Fruit fly (Drosophila melanogaster) whole organism, embryonic: Measurements from ENCODE around the gene CG31038.

Experiments
- Blimp-1 ChIP-seq: fragments of 200-800 bp; sonication (Bioruptor generic); optimal IDR thresholded peaks from 3 replicates; lab custom pipeline; 2018; ENCODE audit warnings: missing biosample characterization, missing genetic modification characterization, mild to moderate bottlenecking, moderate library complexity, missing genetic modification reagents
- CG10321 ChIP-seq: fragments of 200-800 bp; sonication (Bioruptor generic); IDR thresholded peaks from 2 replicates; pipeline ENCODE4 v1.3.6; 2022; ENCODE audit warnings: missing biosample characterization, missing genetic modification characterization
- CG11398 ChIP-seq: fragments of 200-800 bp; sonication (Bioruptor generic); optimal IDR thresholded peaks from 2 replicates; lab custom pipeline; 2016; ENCODE audit warnings: missing biosample characterization, missing genetic modification characterization
- CG11696 ChIP-seq: fragments of 200-800 bp; sonication (Bioruptor generic); IDR thresholded peaks from 2 replicates; pipeline ENCODE4 v1.3.6; 2022; ENCODE audit warnings: missing biosample characterization, missing genetic modification characterization
- CG12071 ChIP-seq: fragments of 200-800 bp; sonication (Bioruptor generic); optimal IDR thresholded peaks from 3 replicates; lab custom pipeline; 2018; ENCODE audit warnings: missing biosample characterization, mild to moderate bottlenecking, missing genetic modification characterization
- CG12104 ChIP-seq: fragments of 200-800 bp; sonication (Bioruptor generic); optimal IDR thresholded peaks from 3 replicates; lab custom pipeline; 2016; ENCODE audit warnings: missing biosample characterization, missing genetic modification characterization
- CG12659 ChIP-seq: fragments of 200-800 bp; sonication (Bioruptor generic); optimal IDR thresholded peaks from 3 replicates; lab custom pipeline; 2017; ENCODE audit warnings: mild to moderate bottlenecking, missing biosample characterization, missing genetic modification reagents, missing genetic modification characterization
- CG14441 ChIP-seq: fragments of 200-800 bp; sonication (Bioruptor generic); IDR thresholded peaks from 2 replicates; pipeline ENCODE4 v1.3.6; 2022; ENCODE audit warnings: missing biosample characterization, missing genetic modification characterization
- CG14860 ChIP-seq: fragments of 200-800 bp; sonication (Bioruptor generic); IDR thresholded peaks from 3 replicates; pipeline ENCODE4 v1.3.6; 2022; ENCODE audit warnings: missing biosample characterization, missing genetic modification characterization; ENCODE audit not compliant: partially characterized antibody
- CG17612 ChIP-seq: fragments of 200-800 bp; sonication (Bioruptor generic); IDR thresholded peaks from 2 replicates; pipeline ENCODE4 v1.3.6; 2022; ENCODE audit warnings: missing biosample characterization, missing genetic modification characterization
- CG17912 ChIP-seq: fragments of 200-800 bp; sonication (Bioruptor generic); optimal IDR thresholded peaks from 2 replicates; lab custom pipeline; 2018; ENCODE audit warnings: missing biosample characterization, mild to moderate bottlenecking, missing genetic modification characterization
- CG18262 ChIP-seq: fragments of 200-800 bp; optimal IDR thresholded peaks from 3 replicates; lab custom pipeline; 2019; ENCODE audit warnings: missing biosample characterization, mild to moderate bottlenecking, missing genetic modification characterization, moderate library complexity
- CG2120 ChIP-seq: fragments of 200-800 bp; sonication (Bioruptor generic); optimal IDR thresholded peaks from 3 replicates; lab custom pipeline; 2016; ENCODE audit warnings: missing biosample characterization, missing genetic modification characterization
- CG2712 ChIP-seq: fragments of 200-800 bp; optimal IDR thresholded peaks from 3 replicates; lab custom pipeline; 2019; ENCODE audit warnings: missing biosample characterization, mild to moderate bottlenecking, missing genetic modification characterization, moderate library complexity
- CG31365 ChIP-seq: fragments of 200-800 bp; sonication (Bioruptor generic); optimal IDR thresholded peaks from 2 replicates; lab custom pipeline; 2018; ENCODE audit warnings: missing biosample characterization, mild to moderate bottlenecking, missing genetic modification characterization
- CG32532 ChIP-seq: fragments of 200-800 bp; sonication (Bioruptor generic); IDR thresholded peaks from 2 replicates; pipeline ENCODE4 v1.3.6; 2022; ENCODE audit warnings: missing biosample characterization, missing genetic modification characterization
- CG32772 ChIP-seq: fragments of 200-800 bp; sonication (Bioruptor generic); IDR thresholded peaks from 2 replicates; pipeline ENCODE4 v1.3.6; 2022; ENCODE audit warnings: missing biosample characterization, missing genetic modification characterization
- CG42726 ChIP-seq: fragments of 200-800 bp; sonication (Bioruptor generic); IDR thresholded peaks from 2 replicates; pipeline ENCODE4 v1.3.6; 2022; ENCODE audit warnings: missing biosample characterization, missing genetic modification characterization; ENCODE audit not compliant: partially characterized antibody
- CG6689 ChIP-seq: fragments of 200-800 bp; sonication (Bioruptor generic); IDR thresholded peaks from 2 replicates; pipeline ENCODE4 v1.3.6; 2022; ENCODE audit warnings: missing biosample characterization, missing genetic modification characterization
- CG7745 ChIP-seq: fragments of 200-800 bp; sonication (Bioruptor generic); optimal IDR thresholded peaks from 2 replicates; lab custom pipeline; 2018; ENCODE audit warnings: missing biosample characterization, mild to moderate bottlenecking, missing genetic modification characterization, moderate library complexity
- CG7987 ChIP-seq: fragments of 200-800 bp; sonication (Bioruptor generic); optimal IDR thresholded peaks from 2 replicates; lab custom pipeline; 2018; ENCODE audit warnings: missing biosample characterization, mild to moderate bottlenecking, missing genetic modification characterization, moderate library complexity
- Dref ChIP-seq: fragments of 200-800 bp; sonication (Bioruptor generic); IDR thresholded peaks from 2 replicates; pipeline ENCODE4 v1.3.6; 2022; ENCODE audit warnings: missing biosample characterization, missing genetic modification characterization
- GATAe ChIP-seq: fragments of 200-800 bp; sonication (Bioruptor generic); conservative IDR thresholded peaks from 2 replicates; pipeline ENCODE4 v1.3.6; 2022; ENCODE audit warnings: missing biosample characterization, missing genetic modification characterization
- H15 ChIP-seq: fragments of 200-800 bp; sonication (Bioruptor generic); IDR thresholded peaks from 3 replicates; pipeline ENCODE4 v1.3.6; 2022; ENCODE audit warnings: missing biosample characterization, missing genetic modification characterization
- HLHmδ ChIP-seq: fragments of 200-800 bp; sonication (Bioruptor generic); optimal IDR thresholded peaks from 2 replicates; lab custom pipeline; 2018; ENCODE audit warnings: missing biosample characterization, mild to moderate bottlenecking, missing genetic modification characterization, moderate library complexity
- HmgZ ChIP-seq: fragments of 200-800 bp; sonication (Bioruptor generic); optimal IDR thresholded peaks from 2 replicates; lab custom pipeline; 2018; ENCODE audit warnings: missing biosample characterization, mild to moderate bottlenecking, missing genetic modification characterization
- Hsf ChIP-seq: fragments of 200-800 bp; sonication (Bioruptor generic); optimal IDR thresholded peaks from 3 replicates; lab custom pipeline; 2016; ENCODE audit warnings: missing biosample characterization, missing genetic modification characterization
- Med ChIP-seq: fragments of 200-800 bp; sonication (Bioruptor generic); peaks from one replicate; lab custom pipeline; 2016; ENCODE audit warnings: missing biosample characterization, missing genetic modification characterization, mild to moderate bottlenecking, inconsistent platforms, moderate library complexity
- NC2α ChIP-seq: fragments of 200-800 bp; sonication (Bioruptor generic); optimal IDR thresholded peaks from 2 replicates; lab custom pipeline; 2016; ENCODE audit warnings: missing biosample characterization, missing genetic modification characterization
- Nf-YA ChIP-seq: fragments of 200-800 bp; sonication (Bioruptor generic); IDR thresholded peaks from 2 replicates; pipeline ENCODE4 v1.3.6; 2022; ENCODE audit warnings: missing biosample characterization, missing genetic modification characterization
- Nf-YC ChIP-seq: fragments of 200-800 bp; optimal IDR thresholded peaks from 3 replicates; lab custom pipeline; 2019; ENCODE audit warnings: missing biosample characterization, mild to moderate bottlenecking, missing genetic modification characterization, moderate library complexity
- Ptx1 ChIP-seq: fragments of 200-800 bp; sonication (Bioruptor generic); IDR thresholded peaks from 2 replicates; pipeline ENCODE4 v1.3.6; 2022; ENCODE audit warnings: missing biosample characterization, missing genetic modification characterization
- Tbp ChIP-seq: fragments of >200 bp; optimal IDR thresholded peaks from 2 replicates; lab custom pipeline; 2018; ENCODE audit warnings: missing biosample characterization, missing genetic modification characterization
- abd-A ChIP-seq: fragments of 200-800 bp; sonication (Bioruptor generic); optimal IDR thresholded peaks from 3 replicates; lab custom pipeline; 2019; ENCODE audit warnings: missing biosample characterization, mild to moderate bottlenecking, missing genetic modification characterization, moderate library complexity
- ac ChIP-seq: fragments of 200-800 bp; sonication (Bioruptor generic); optimal IDR thresholded peaks from 3 replicates; lab custom pipeline; 2017; ENCODE audit warnings: missing biosample characterization, mild to moderate bottlenecking, missing genetic modification characterization
- bbx ChIP-seq: fragments of 200-800 bp; sonication (Bioruptor generic); IDR thresholded peaks from 2 replicates; pipeline ENCODE4 v1.3.6; 2022; ENCODE audit warnings: missing biosample characterization, missing genetic modification characterization; ENCODE audit not compliant: partially characterized antibody
- crp ChIP-seq, 2 experiments: fragments of 200-800 bp; sonication (Bioruptor generic); optimal IDR thresholded peaks; 2 replicates in 1 of 2; 3 replicates in 1 of 2; lab custom pipeline; 2017; ENCODE audit warnings: missing biosample characterization in 2 of 2, missing genetic modification characterization in 2 of 2, mild to moderate bottlenecking in 1 of 2, moderate library complexity in 1 of 2
- dati ChIP-seq: fragments of 200-800 bp; sonication (Bioruptor generic); IDR thresholded peaks from 2 replicates; pipeline ENCODE4 v1.3.6; 2022; ENCODE audit warnings: missing biosample characterization, missing genetic modification characterization
- dm ChIP-seq: fragments of 200-800 bp; sonication (Bioruptor generic); optimal IDR thresholded peaks from 3 replicates; lab custom pipeline; 2016; ENCODE audit warnings: missing biosample characterization, missing genetic modification characterization
- fd64A ChIP-seq: fragments of 200-800 bp; sonication (Bioruptor generic); optimal IDR thresholded peaks from 3 replicates; lab custom pipeline; 2018; ENCODE audit warnings: missing biosample characterization, mild to moderate bottlenecking, missing genetic modification characterization
- hbn ChIP-seq: fragments of 200-800 bp; sonication (Bioruptor generic); IDR thresholded peaks from 2 replicates; pipeline ENCODE4 v1.3.6; 2022; ENCODE audit warnings: missing biosample characterization, missing genetic modification characterization; ENCODE audit not compliant: partially characterized antibody
- her ChIP-seq: fragments of 200-800 bp; sonication (Bioruptor generic); optimal IDR thresholded peaks from 2 replicates; lab custom pipeline; 2016; ENCODE audit warnings: missing biosample characterization, missing genetic modification characterization
- jing ChIP-seq: fragments of 200-800 bp; sonication (Bioruptor generic); optimal IDR thresholded peaks from 2 replicates; lab custom pipeline; 2018; ENCODE audit warnings: missing biosample characterization, mild to moderate bottlenecking, missing genetic modification characterization
- klu ChIP-seq: fragments of 200-800 bp; sonication (Bioruptor generic); IDR thresholded peaks from 2 replicates; pipeline ENCODE4 v1.3.6; 2022; ENCODE audit warnings: missing biosample characterization, missing genetic modification characterization
- lola ChIP-seq, 3 experiments: fragments of >200 bp in 2 of 3; fragments of 200-800 bp in 1 of 3; sonication (Bioruptor generic) in 1 of 3; optimal IDR thresholded peaks; 2 replicates each; lab custom pipeline; 2017 to 2019; ENCODE audit warnings: missing biosample characterization in 3 of 3, missing genetic modification characterization in 3 of 3, mild to moderate bottlenecking in 1 of 3, moderate library complexity in 1 of 3
- maf-S ChIP-seq: fragments of 200-800 bp; sonication (Bioruptor generic); optimal IDR thresholded peaks from 2 replicates; lab custom pipeline; 2016; ENCODE audit warnings: missing biosample characterization, missing genetic modification characterization
- nau ChIP-seq: fragments of 200-800 bp; sonication (Bioruptor generic); optimal IDR thresholded peaks from 3 replicates; lab custom pipeline; 2017; ENCODE audit warnings: missing biosample characterization, mild to moderate bottlenecking, missing genetic modification characterization, missing genetic modification reagents
- sim ChIP-seq: fragments of 200-800 bp; sonication (Bioruptor generic); IDR thresholded peaks from 2 replicates; pipeline ENCODE4 v1.3.6; 2022; ENCODE audit warnings: missing biosample characterization, missing genetic modification characterization
- slp2 ChIP-seq: fragments of 200-800 bp; sonication (Bioruptor generic); optimal IDR thresholded peaks from 2 replicates; lab custom pipeline; 2016; ENCODE audit warnings: missing biosample characterization, missing genetic modification characterization
- vnd ChIP-seq: fragments of 200-800 bp; sonication (Bioruptor generic); IDR thresholded peaks from 3 replicates; pipeline ENCODE4 v1.3.6; 2022; ENCODE audit warnings: missing biosample characterization, missing genetic modification characterization; ENCODE audit not compliant: partially characterized antibody
- z ChIP-seq: fragments of 200-800 bp; sonication (Bioruptor generic); IDR thresholded peaks from 3 replicates; pipeline ENCODE4 v1.3.6; 2022; ENCODE audit warnings: missing biosample characterization, missing genetic modification characterization

The CG31038 gene

dm6 chr3R:29859763-29860162 is 17.1 kb upstream of the CG31038 start (continued):
- TF ChIP-seq hbn (no peak), CG12104 (GFP tag; lab: Kevin White, UChicago) (no peak), lola (GFP tag; optimal IDR thresholded peaks at IDR 0.05; lab: Kevin White, UChicago) (no peak), NC2α (GFP tag; lab: Kevin White, UChicago) (no peak), CG31365 (no peak), CG32532 (GFP tag; lab: Robert Waterston, UW) (peak; percentile 69), CG42726 (no peak), sim (GFP tag; lab: Robert Waterston, UW) (no peak), Med (peak; percentile 94), CG14441 (peak; percentile 61), bbx (peak; percentile 36; the same call in 1 of the 2 replicates), z (GFP tag; lab: Robert Waterston, UW) (no peak), ac (GFP tag; lab: Kevin White, UChicago) (no peak), CG12071 (peak; percentile 30), jing (GFP tag; lab: Kevin White, UChicago) (no peak), CG32772 (no peak), crp (GFP tag; optimal IDR thresholded peaks at IDR 0.05; lab: Kevin White, UChicago) (no peak), dm (GFP tag; lab: Kevin White, UChicago) (no peak), HLHmδ (GFP tag; lab: Kevin White, UChicago) (no peak), klu (GFP tag; lab: Robert Waterston, UW) (no peak), CG11696 (0 out of 2 replicates have a peak, but pooled peaks have one; percentile 25), CG2712 (tag; lab: Kevin White, UChicago) (peak; percentile 56), abd-A (tag; lab: Kevin White, UChicago) (no peak), CG10321 (GFP tag; lab: Robert Waterston, UW) (no peak), Tbp (GFP tag; lab: Kevin White, UChicago) (no peak), CG17912 (GFP tag; lab: Kevin White, UChicago) (peak; percentile 55), CG14860 (no peak), CG12659 (GFP tag; lab: Kevin White, UChicago) (peak; percentile 79), CG18262 (peak; percentile 32), Nf-YC (tag; lab: Kevin White, UChicago) (no peak), H15 (GFP tag; lab: Robert Waterston, UW) (no peak), CG6689 (GFP tag; lab: Robert Waterston, UW) (no peak), Dref (GFP tag; lab: Robert Waterston, UW) (peak; percentile 76), CG7987 (peak; percentile 52), maf-S (GFP tag; lab: Kevin White, UChicago) (no peak), dati (GFP tag; lab: Robert Waterston, UW) (peak; percentile 23; the same call in 1 of the 2 replicates), GATAe (GFP tag; lab: Robert Waterston, UW) (0 out of 2 replicates have a peak, but pooled peaks have one; percentile 17), HmgZ (peak; percentile 72), Ptx1 (GFP tag; lab: Robert Waterston, UW) (peak; percentile 49), Blimp-1 (GFP tag; lab: Kevin White, UChicago) (peak; percentile 3), CG11398 (GFP tag; lab: Kevin White, UChicago) (no peak), nau (GFP tag; lab: Kevin White, UChicago) (no peak), her (no peak), CG7745 (tag; lab: Kevin White, UChicago) (no peak), CG17612 (GFP tag; lab: Robert Waterston, UW) (no peak), Hsf (GFP tag; lab: Kevin White, UChicago) (peak; percentile 32), Nf-YA (no peak), fd64A (no peak), vnd (no peak), CG2120 (peak; percentile 74), slp2 (GFP tag; lab: Kevin White, UChicago) (no peak)
